Fruit fly (Drosophila melanogaster) whole organism, adult: ENCODE results near the gene CG9521.

ENCODE experiments used
- CG11617 ChIP-seq: fragments of 200-800 bp; sonication (Bioruptor generic); optimal IDR thresholded peaks from 2 replicates; lab custom pipeline; 2017; ENCODE audit warnings: mild to moderate bottlenecking, missing biosample characterization, missing genetic modification reagents, missing genetic modification characterization
- CG12768 ChIP-seq: fragments of 200-800 bp; sonication (Bioruptor generic); optimal IDR thresholded peaks from 2 replicates; lab custom pipeline; 2017; ENCODE audit warnings: missing biosample characterization, missing genetic modification characterization, mild to moderate bottlenecking, moderate library complexity, missing genetic modification reagents
- CG14711 ChIP-seq: fragments of 200-800 bp; sonication (Bioruptor generic); optimal IDR thresholded peaks from 2 replicates; lab custom pipeline; 2018; ENCODE audit warnings: missing biosample characterization, mild to moderate bottlenecking, missing genetic modification characterization, moderate library complexity
- CG1620 ChIP-seq: fragments of 200-800 bp; sonication (Bioruptor generic); optimal IDR thresholded peaks from 2 replicates; lab custom pipeline; 2016; ENCODE audit warnings: missing biosample characterization, missing genetic modification characterization
- CG5204 ChIP-seq: fragments of 200-800 bp; sonication (Bioruptor generic); optimal IDR thresholded peaks from 2 replicates; lab custom pipeline; 2016; ENCODE audit warnings: missing biosample characterization, missing genetic modification characterization
- CG7101 ChIP-seq: fragments of 200-800 bp; sonication (Bioruptor generic); optimal IDR thresholded peaks from 2 replicates; lab custom pipeline; 2018; ENCODE audit warnings: missing biosample characterization, mild to moderate bottlenecking, missing genetic modification characterization, moderate library complexity
- Clk ChIP-seq: fragments of 200-800 bp; sonication (Bioruptor generic); optimal IDR thresholded peaks from 2 replicates; lab custom pipeline; 2017; ENCODE audit warnings: missing biosample characterization, missing genetic modification characterization
- Crg-1 ChIP-seq: fragments of 200-800 bp; sonication (Bioruptor generic); optimal IDR thresholded peaks from 2 replicates; lab custom pipeline; 2016; ENCODE audit warnings: missing biosample characterization, missing genetic modification characterization
- Hr96 ChIP-seq: fragments of 200-800 bp; sonication (Bioruptor generic); optimal IDR thresholded peaks from 2 replicates; lab custom pipeline; 2016; ENCODE audit warnings: missing biosample characterization, missing genetic modification characterization
- cic ChIP-seq: fragments of 200-800 bp; sonication (Bioruptor generic); optimal IDR thresholded peaks from 2 replicates; lab custom pipeline; 2017; ENCODE audit warnings: missing biosample characterization, mild to moderate bottlenecking, missing genetic modification characterization, moderate library complexity
- cnc ChIP-seq, 2 experiments: fragments of >200 bp; optimal IDR thresholded peaks; 2 replicates each; lab custom pipeline; 2017
- kay ChIP-seq: fragments of 200-800 bp; sonication (Bioruptor generic); peaks from one replicate; lab custom pipeline; 2016; ENCODE audit warnings: missing biosample characterization, missing genetic modification characterization, borderline replicate concordance
- ovo ChIP-seq: fragments of 200-800 bp; sonication (Bioruptor generic); optimal IDR thresholded peaks from 2 replicates; lab custom pipeline; 2016; ENCODE audit warnings: missing biosample characterization, missing genetic modification characterization
- pad ChIP-seq: fragments of 200-800 bp; sonication (Bioruptor generic); optimal IDR thresholded peaks from 3 replicates; lab custom pipeline; 2017; ENCODE audit warnings: missing biosample characterization, missing genetic modification characterization, mild to moderate bottlenecking, moderate library complexity, missing genetic modification reagents

- TF ChIP-seq CG1620 (GFP tag; lab: Kevin White, UChicago) (no peak), CG14711 (peak; percentile 2), Clk (no peak), CG7101 (tag; lab: Kevin White, UChicago) (peak; percentile 35), Hr96 (no peak), cnc (optimal IDR thresholded peaks at IDR 0.05; lab: Kevin White, UChicago) (no peak), Crg-1 (GFP tag; lab: Kevin White, UChicago) (no peak), ovo (GFP tag; lab: Kevin White, UChicago) (no peak), CG12768 (GFP tag; lab: Kevin White, UChicago) (no peak), CG5204 (GFP tag; lab: Kevin White, UChicago) (no peak), CG11617 (GFP tag; lab: Kevin White, UChicago) (no peak), cic (peak; percentile 74), kay (GFP tag; lab: Kevin White, UChicago) (no peak), pad (peak; percentile 40)
These were observed 13.2 kb downstream of the CG9521 start for dm6 chrX:14839739-14840347.
